3 fruit fly cellular contexts compared by ENCODE assay signal in the genomic region with DNA sequence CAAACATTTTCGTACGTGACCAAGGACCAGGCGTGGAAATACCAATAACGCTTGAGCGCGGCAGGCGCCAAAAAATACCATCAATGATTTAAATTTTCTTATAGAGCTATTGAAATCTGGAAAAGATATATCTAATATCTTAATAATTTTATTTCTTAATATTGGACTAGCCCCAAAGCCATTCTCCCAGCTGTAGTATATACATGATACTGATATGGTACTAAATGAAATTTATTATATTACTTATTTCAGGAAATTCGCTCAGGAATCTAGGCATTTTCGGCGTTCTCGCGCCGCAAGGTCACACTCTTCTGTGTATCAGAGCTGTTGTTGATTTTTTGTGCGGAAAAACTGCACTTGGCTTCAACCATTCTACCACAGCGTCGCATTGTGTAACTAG.
TF ChIP-seq lines count a peak whose summit lies in the region.

A gene (minus strand): TSS at position 50 of the 400 bp plus-strand sequence.
A gene (plus strand): TSS at position 295 of the 400 bp plus-strand sequence.

- TF ChIP-seq CTCF in whole organism, embryonic (GFP tag; optimal IDR thresholded peaks at IDR 0.05; lab: Kevin White, UChicago), result peak; percentile 11

TF ChIP-seq in whole organism, embryonic, 481 proteins besides CTCF, POLR2A, EP300 and RAD21 (continues in another document):
- TF ChIP-seq CG34224 (GFP tag; IDR thresholded peaks at IDR 0.05; lab: Robert Waterston, UW; ENCODE audit: partially characterized antibody) (no peak), CG4854 (GFP tag; optimal IDR thresholded peaks at IDR 0.05; lab: Kevin White, UChicago) (no peak), CG4617 (GFP tag; optimal IDR thresholded peaks at IDR 0.05; lab: Kevin White, UChicago; ENCODE audit: borderline replicate concordance) (peak; percentile 56), Hand (GFP tag; optimal IDR thresholded peaks at IDR 0.05; lab: Kevin White, UChicago) (no peak), CG9609 (GFP tag; optimal IDR thresholded peaks at IDR 0.05; lab: Kevin White, UChicago) (no peak), CG12659 (GFP tag; optimal IDR thresholded peaks at IDR 0.05; lab: Kevin White, UChicago) (peak; percentile 60), CG2116 (GFP tag; optimal IDR thresholded peaks at IDR 0.05; lab: Kevin White, UChicago) (peak; percentile 48), nmo (GFP tag; optimal IDR thresholded peaks at IDR 0.05; lab: Kevin White, UChicago) (peak; percentile 61), kah (GFP tag; optimal IDR thresholded peaks at IDR 0.05; lab: Kevin White, UChicago) (no peak), stwl (tag; optimal IDR thresholded peaks at IDR 0.05; lab: Kevin White, UChicago) (peak; percentile 50), CG11504 (tag; optimal IDR thresholded peaks at IDR 0.05; lab: Kevin White, UChicago) (peak; percentile 34), Atf-2 (GFP tag; optimal IDR thresholded peaks at IDR 0.05; lab: Kevin White, UChicago) (no peak), CG9932 (GFP tag; IDR thresholded peaks at IDR 0.05; lab: Robert Waterston, UW) (peak; percentile 19; the same call in 1 of the 2 replicates), chinmo (GFP tag; IDR thresholded peaks at IDR 0.05; lab: Robert Waterston, UW; ENCODE audit: partially characterized antibody) (no peak), CG13287 (GFP tag; IDR thresholded peaks at IDR 0.05; lab: Robert Waterston, UW; ENCODE audit: partially characterized antibody) (peak; percentile 31; the same call in 1 of the 2 replicates), gsb-n (tag; optimal IDR thresholded peaks at IDR 0.05; lab: Kevin White, UChicago) (no peak), sug (tag; optimal IDR thresholded peaks at IDR 0.05; lab: Kevin White, UChicago) (peak; percentile 37), zfh2 (GFP tag; optimal IDR thresholded peaks at IDR 0.05; lab: Kevin White, UChicago) (no peak), CG10267 (tag; optimal IDR thresholded peaks at IDR 0.05; lab: Kevin White, UChicago) (peak; percentile 40), stc (GFP tag; IDR thresholded peaks at IDR 0.05; lab: Robert Waterston, UW) (no peak), YL-1 (GFP tag; optimal IDR thresholded peaks at IDR 0.05; lab: Kevin White, UChicago) (peak; percentile 63), CG18262 (tag; optimal IDR thresholded peaks at IDR 0.05; lab: Kevin White, UChicago) (peak; percentile 10), E2f2 (GFP tag; IDR thresholded peaks at IDR 0.05; lab: Robert Waterston, UW) (peak; percentile 74), sna (GFP tag; IDR thresholded peaks at IDR 0.05; lab: Robert Waterston, UW; ENCODE audit: partially characterized antibody) (no peak), grau (tag; optimal IDR thresholded peaks at IDR 0.05; lab: Kevin White, UChicago) (peak; percentile 24), MBD-R2 (GFP tag; IDR thresholded peaks at IDR 0.05; lab: Robert Waterston, UW) (peak; percentile 51), BEAF-32 (GFP tag; optimal IDR thresholded peaks at IDR 0.05; lab: Kevin White, UChicago) (peak; percentile 40)

TF ChIP-seq in whole organism, prepupa, 60 proteins besides CTCF, POLR2A, EP300 and RAD21:
- peak; percentile 37 for TF ChIP-seq fkh (GFP tag; optimal IDR thresholded peaks at IDR 0.05; lab: Kevin White, UChicago)
- TF ChIP-seq CG8632 (GFP tag; optimal IDR thresholded peaks at IDR 0.05; lab: Kevin White, UChicago), result no peak
- TF ChIP-seq esn (GFP tag; optimal IDR thresholded peaks at IDR 0.05; lab: Kevin White, UChicago), result peak; percentile 8

TF ChIP-seq in whole organism, wandering third instar larva, 38 proteins besides CTCF, POLR2A, EP300 and RAD21:
- TF ChIP-seq usp (GFP tag; optimal IDR thresholded peaks at IDR 0.05; lab: Kevin White, UChicago), result no peak
- no peak for TF ChIP-seq Vsx2 (GFP tag; optimal IDR thresholded peaks at IDR 0.05; lab: Kevin White, UChicago; ENCODE audit: partially characterized antibody)
- TF ChIP-seq Hnf4 (GFP tag; optimal IDR thresholded peaks at IDR 0.05; lab: Kevin White, UChicago), result no peak
- TF ChIP-seq dsf (GFP tag; optimal IDR thresholded peaks at IDR 0.05; lab: Kevin White, UChicago; ENCODE audit: borderline replicate concordance), result no peak
- TF ChIP-seq Dif (GFP tag; optimal IDR thresholded peaks at IDR 0.05; lab: Kevin White, UChicago; ENCODE audit: partially characterized antibody), result no peak
- TF ChIP-seq Rel (GFP tag; optimal IDR thresholded peaks at IDR 0.05; lab: Kevin White, UChicago), result no peak
- peak; percentile 11 for TF ChIP-seq Rel (tag; optimal IDR thresholded peaks at IDR 0.05; lab: Kevin White, UChicago)
- TF ChIP-seq sv (GFP tag; optimal IDR thresholded peaks at IDR 0.05; lab: Kevin White, UChicago), result no peak
- no peak for TF ChIP-seq CG9705 (GFP tag; optimal IDR thresholded peaks at IDR 0.05; lab: Kevin White, UChicago)
